Worm (Caenorhabditis elegans) whole organism, L2 larva: Measurements from ENCODE around the gene Y48A6B.14.

ENCODE experiments used
- C34F6.9 ChIP-seq: fragments of 150-350 bp; optimal IDR thresholded peaks from 2 replicates; lab custom pipeline; 2014; ENCODE audit warnings: missing biosample characterization, missing genetic modification characterization
- F13H6.1 ChIP-seq: sonication (generic microtip); optimal IDR thresholded peaks from 2 replicates; lab custom pipeline; 2016; ENCODE audit warnings: missing genetic modification characterization, missing compliant biosample characterization
- R02D3.7 ChIP-seq: fragments of 150-350 bp; optimal IDR thresholded peaks from 2 replicates; lab custom pipeline; 2014; ENCODE audit warnings: missing biosample characterization, missing genetic modification characterization
- ZK546.5 ChIP-seq: sonication (generic microtip); optimal IDR thresholded peaks from 2 replicates; lab custom pipeline; 2017; ENCODE audit warnings: missing biosample characterization, missing genetic modification characterization
- alr-1 ChIP-seq: fragments of 150-350 bp; optimal IDR thresholded peaks from 2 replicates; lab custom pipeline; 2014; ENCODE audit warnings: missing biosample characterization, missing genetic modification characterization
- aly-2 ChIP-seq: fragments of 150-350 bp; optimal IDR thresholded peaks from 2 replicates; lab custom pipeline; 2014; ENCODE audit warnings: missing biosample characterization, missing genetic modification characterization
- ama-1 ChIP-seq: fragments of 150-350 bp; optimal IDR thresholded peaks from 2 replicates; lab custom pipeline; 2018; ENCODE audit warnings: inconsistent platforms
- blmp-1 ChIP-seq: sonication (generic microtip); optimal IDR thresholded peaks from 2 replicates; lab custom pipeline; 2017; ENCODE audit warnings: missing genetic modification characterization, mild to moderate bottlenecking, missing compliant biosample characterization, antibody characterized with exemption, moderate library complexity; ENCODE audit not compliant: insufficient read depth
- ceh-16 ChIP-seq: fragments of 150-350 bp; optimal IDR thresholded peaks from 2 replicates; lab custom pipeline; 2014; ENCODE audit warnings: missing biosample characterization, missing genetic modification characterization
- ceh-82 ChIP-seq: fragments of 150-350 bp; optimal IDR thresholded peaks from 2 replicates; lab custom pipeline; 2014; ENCODE audit warnings: missing biosample characterization, missing genetic modification characterization
- crh-2 ChIP-seq: sonication (generic microtip); optimal IDR thresholded peaks from 2 replicates; lab custom pipeline; 2017; ENCODE audit warnings: missing biosample characterization, missing genetic modification characterization
- dmd-4 ChIP-seq: sonication (generic microtip); optimal IDR thresholded peaks from 2 replicates; lab custom pipeline; 2017; ENCODE audit warnings: missing biosample characterization, missing genetic modification characterization
- egl-27 ChIP-seq: sonication (generic microtip); optimal IDR thresholded peaks from 3 replicates; lab custom pipeline; 2017; ENCODE audit warnings: missing biosample characterization, missing genetic modification reagents, missing genetic modification characterization
- elt-1 ChIP-seq: fragments of 150-350 bp; optimal IDR thresholded peaks from 2 replicates; lab custom pipeline; 2014; ENCODE audit warnings: missing biosample characterization, missing genetic modification characterization
- elt-3 ChIP-seq: sonication (generic microtip); optimal IDR thresholded peaks from 2 replicates; lab custom pipeline; 2017; ENCODE audit warnings: missing biosample characterization, missing genetic modification characterization
- fos-1 ChIP-seq: fragments of 150-350 bp; optimal IDR thresholded peaks from 2 replicates; lab custom pipeline; 2014; ENCODE audit warnings: missing biosample characterization, missing genetic modification characterization
- lin-11 ChIP-seq: fragments of 150-350 bp; sonication (generic microtip); optimal IDR thresholded peaks from 2 replicates; lab custom pipeline; 2014; ENCODE audit warnings: missing biosample characterization, missing genetic modification characterization, inconsistent platforms, mixed read lengths
- lin-13 ChIP-seq: fragments of 150-350 bp; optimal IDR thresholded peaks from 2 replicates; lab custom pipeline; 2014; ENCODE audit warnings: missing biosample characterization, missing genetic modification reagents, missing genetic modification characterization
- lin-39 ChIP-seq: fragments of 150-350 bp; optimal IDR thresholded peaks from 2 replicates; lab custom pipeline; 2014; ENCODE audit warnings: missing biosample characterization, missing genetic modification reagents, missing genetic modification characterization
- lsy-2 ChIP-seq, 2 experiments: fragments of 150-350 bp in 1 of 2; sonication (generic microtip) in 1 of 2; optimal IDR thresholded peaks; 2 replicates each; lab custom pipeline; 2014 to 2017; ENCODE audit warnings: missing biosample characterization in 2 of 2, missing genetic modification characterization in 2 of 2
- mab-5 ChIP-seq: fragments of 150-350 bp; optimal IDR thresholded peaks from 2 replicates; lab custom pipeline; 2014; ENCODE audit warnings: missing biosample characterization, missing genetic modification characterization
- mbf-1 ChIP-seq: sonication (generic microtip); optimal IDR thresholded peaks from 2 replicates; lab custom pipeline; 2017; ENCODE audit warnings: missing biosample characterization, missing genetic modification characterization
- mdl-1 ChIP-seq, 2 experiments: fragments of 150-350 bp in 1 of 2; sonication (generic microtip) in 1 of 2; optimal IDR thresholded peaks; 2 replicates each; lab custom pipeline; 2017; ENCODE audit warnings: missing biosample characterization in 2 of 2, missing genetic modification characterization in 2 of 2
- nhr-10 ChIP-seq: sonication (generic microtip); optimal IDR thresholded peaks from 2 replicates; lab custom pipeline; 2017; ENCODE audit warnings: missing biosample characterization, missing genetic modification characterization
- nhr-11 ChIP-seq: fragments of 150-350 bp; optimal IDR thresholded peaks from 2 replicates; lab custom pipeline; 2014; ENCODE audit warnings: missing biosample characterization, missing genetic modification characterization
- nhr-12 ChIP-seq: fragments of 150-350 bp; optimal IDR thresholded peaks from 2 replicates; lab custom pipeline; 2014; ENCODE audit warnings: missing biosample characterization, missing genetic modification characterization
- nhr-129 ChIP-seq: fragments of 150-350 bp; optimal IDR thresholded peaks from 2 replicates; lab custom pipeline; 2014; ENCODE audit warnings: missing biosample characterization, missing genetic modification characterization
- nhr-21 ChIP-seq: fragments of 150-350 bp; optimal IDR thresholded peaks from 2 replicates; lab custom pipeline; 2014; ENCODE audit warnings: missing biosample characterization, missing genetic modification characterization
- nhr-23 ChIP-seq: fragments of 150-350 bp; optimal IDR thresholded peaks from 2 replicates; lab custom pipeline; 2014; ENCODE audit warnings: missing biosample characterization, missing genetic modification reagents, missing genetic modification characterization
- nhr-237 ChIP-seq: fragments of 150-350 bp; optimal IDR thresholded peaks from 2 replicates; lab custom pipeline; 2014; ENCODE audit warnings: missing biosample characterization, missing genetic modification characterization
- nhr-25 ChIP-seq: fragments of 150-350 bp; sonication (generic microtip); optimal IDR thresholded peaks from 3 replicates; lab custom pipeline; 2014; ENCODE audit warnings: missing biosample characterization, missing genetic modification characterization
- nhr-6 ChIP-seq: fragments of 150-350 bp; optimal IDR thresholded peaks from 2 replicates; lab custom pipeline; 2014; ENCODE audit warnings: missing biosample characterization, missing genetic modification characterization
- peb-1 ChIP-seq: fragments of 150-350 bp; optimal IDR thresholded peaks from 2 replicates; lab custom pipeline; 2014; ENCODE audit warnings: missing biosample characterization, missing genetic modification characterization
- skn-1 ChIP-seq: sonication (generic microtip); optimal IDR thresholded peaks from 2 replicates; lab custom pipeline; 2017; ENCODE audit warnings: missing biosample characterization, missing genetic modification characterization
- sma-3 ChIP-seq: sonication (generic microtip); optimal IDR thresholded peaks from 2 replicates; lab custom pipeline; 2016; ENCODE audit warnings: missing genetic modification reagents, missing genetic modification characterization, missing compliant biosample characterization
- snpc-4 ChIP-seq: fragments of 150-350 bp; optimal IDR thresholded peaks from 2 replicates; lab custom pipeline; 2014; ENCODE audit warnings: missing biosample characterization, missing genetic modification characterization
- unc-39 ChIP-seq: fragments of 150-350 bp; optimal IDR thresholded peaks from 2 replicates; lab custom pipeline; 2014; ENCODE audit warnings: missing biosample characterization, missing genetic modification characterization
- unc-62 ChIP-seq: fragments of 150-350 bp; optimal IDR thresholded peaks from 2 replicates; lab custom pipeline; 2014; ENCODE audit warnings: missing biosample characterization, missing genetic modification reagents, missing genetic modification characterization
- zag-1 ChIP-seq: fragments of 150-350 bp; optimal IDR thresholded peaks from 2 replicates; lab custom pipeline; 2014; ENCODE audit warnings: missing biosample characterization, missing genetic modification characterization
- ztf-1 ChIP-seq: fragments of 200-800 bp; sonication (Bioruptor generic); conservative IDR thresholded peaks from 2 replicates; pipeline ENCODE4 v1.3.6; 2022; ENCODE audit warnings: missing genetic modification characterization, missing compliant biosample characterization
- ztf-4 ChIP-seq: fragments of 150-350 bp; optimal IDR thresholded peaks from 2 replicates; lab custom pipeline; 2014; ENCODE audit warnings: missing biosample characterization, missing genetic modification characterization

Y48A6B.14 gene

DNA sequence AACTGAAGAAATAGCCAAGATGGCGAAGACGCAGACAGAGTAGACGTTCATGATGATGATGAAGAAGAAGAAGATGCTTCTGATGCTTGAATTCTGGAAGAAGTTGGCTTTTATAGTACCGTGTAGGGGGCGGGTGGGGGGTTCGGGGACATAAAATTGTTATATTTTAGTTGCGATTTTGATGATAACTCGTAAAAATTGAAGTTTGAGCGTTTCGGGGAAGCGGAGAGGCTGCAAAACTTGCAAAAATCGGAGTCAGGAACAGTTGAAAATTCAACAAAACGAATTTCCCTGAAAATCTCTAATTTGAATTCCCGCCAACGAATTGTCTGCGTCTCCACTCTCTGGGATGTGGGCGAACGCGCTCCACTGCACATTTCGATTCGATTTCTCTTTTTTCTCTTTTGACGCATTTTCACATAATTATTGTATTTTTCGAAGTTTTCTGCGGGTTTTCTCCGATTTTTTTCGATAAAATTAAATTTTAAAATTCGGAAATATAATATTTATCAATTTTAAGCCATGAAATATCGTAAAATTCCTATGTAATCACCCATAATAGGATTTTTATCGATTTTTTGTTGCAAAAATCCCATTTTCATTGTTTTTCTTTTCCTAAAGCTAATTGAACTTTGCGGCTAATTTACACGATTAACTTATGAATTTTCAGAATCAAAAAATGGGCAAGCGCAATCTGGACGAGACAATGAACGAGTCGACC, 23.7 kb upstream of the Y48A6B.14 start, which contains the start of the genes fipr-17 and Y48A6B.3 (continued):
- TF ChIP-seq mdl-1 (tag; optimal IDR thresholded peaks at IDR 0.05; lab: Kevin White, UChicago) (peak in 1 of 2 experiments; percentile 13), F13H6.1 (tag; lab: Kevin White, UChicago) (peak; percentile 67), nhr-25 (tag; lab: Kevin White, UChicago) (peak; percentile 68), blmp-1 (tag; lab: Kevin White, UChicago) (peak; percentile 56), nhr-21 (tag; lab: Kevin White, UChicago) (peak; percentile 69), mbf-1 (tag; lab: Kevin White, UChicago) (no peak), peb-1 (tag; lab: Kevin White, UChicago) (no peak), nhr-6 (peak; percentile 1), dmd-4 (no peak), ZK546.5 (tag; lab: Kevin White, UChicago) (no peak), ceh-82 (peak; percentile 49), lin-13 (GFP tag; lab: Kevin White, UChicago) (peak; percentile 85), nhr-11 (no peak), ztf-4 (tag; lab: Kevin White, UChicago) (peak; percentile 62), mab-5 (peak; percentile 65), nhr-129 (tag; lab: Kevin White, UChicago) (peak; percentile 83), lin-39 (tag; lab: Kevin White, UChicago) (no peak)

DNA sequence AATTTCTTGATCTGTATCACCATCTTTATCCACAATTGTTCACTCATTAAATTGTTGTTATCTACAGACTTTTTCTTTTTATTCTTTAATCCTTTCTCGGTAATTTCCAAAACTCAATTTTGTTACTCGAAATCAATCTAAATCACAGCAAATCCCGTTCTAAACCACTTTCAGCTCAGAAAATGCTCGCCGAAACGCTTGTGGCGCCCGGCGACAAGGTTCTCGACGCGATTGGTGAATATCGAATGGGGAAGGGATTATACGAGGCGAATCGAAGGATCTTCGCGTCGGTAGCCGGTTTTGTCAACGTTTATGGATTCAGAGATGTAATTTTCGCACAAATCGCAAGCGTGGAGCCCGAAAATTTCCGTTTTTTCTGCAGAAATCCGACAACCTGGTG, 22.5 kb upstream of the Y48A6B.14 start, which contains the start of gene exos-1:
exos-1 (plus strand) TSS at position 175 of the 400 bp plus-strand sequence.
- TF ChIP-seq aly-2 (no peak), skn-1 (tag; lab: Kevin White, UChicago) (no peak), nhr-12 (no peak), lin-13 (GFP tag; lab: Kevin White, UChicago) (no peak), fos-1 (tag; lab: Kevin White, UChicago) (no peak), elt-3 (tag; lab: Kevin White, UChicago) (no peak), peb-1 (tag; lab: Kevin White, UChicago) (no peak), blmp-1 (tag; lab: Kevin White, UChicago) (no peak), nhr-21 (tag; lab: Kevin White, UChicago) (no peak), ztf-1 (no peak), F13H6.1 (tag; lab: Kevin White, UChicago) (no peak), nhr-237 (tag; lab: Kevin White, UChicago) (no peak), unc-62 (GFP tag; lab: Kevin White, UChicago) (no peak), ceh-16 (tag; lab: Kevin White, UChicago) (no peak), nhr-129 (tag; lab: Kevin White, UChicago) (no peak), egl-27 (tag; lab: Kevin White, UChicago) (no peak), nhr-23 (no peak), mbf-1 (tag; lab: Kevin White, UChicago) (no peak), sma-3 (no peak), lsy-2 (tag; optimal IDR thresholded peaks at IDR 0.05; lab: Kevin White, UChicago) (no peak)

- no peak for TF ChIP-seq ztf-1
- TF ChIP-seq nhr-6, result no peak
- TF ChIP-seq unc-39 (tag; lab: Kevin White, UChicago), result no peak
- no peak for TF ChIP-seq elt-1
- no peak for TF ChIP-seq lin-13 (GFP tag; lab: Kevin White, UChicago)
- TF ChIP-seq sma-3, result no peak
Observed at ce11 chrIII:11010597-11010996, 20.8 kb upstream of the Y48A6B.14 start.

DNA sequence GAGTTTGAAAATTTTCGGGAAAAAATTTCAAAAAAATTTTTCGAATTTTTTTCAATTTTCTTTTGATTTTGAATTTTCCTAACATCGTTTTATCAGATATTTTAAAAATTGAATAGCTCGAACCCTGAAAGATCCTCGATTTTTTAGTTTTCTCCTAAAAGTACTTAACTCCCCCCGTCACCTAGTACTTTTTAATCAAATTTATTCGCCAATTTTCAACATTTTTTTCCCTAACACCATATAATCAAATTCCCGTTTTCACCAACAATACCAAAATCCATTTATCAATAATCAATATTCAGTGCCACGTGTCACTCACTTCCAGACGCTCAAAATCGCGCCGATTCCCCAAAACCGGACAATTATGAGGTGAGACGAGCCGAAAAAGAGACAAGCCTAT, 19.1 kb upstream of the Y48A6B.14 start, which contains the start of gene kvs-4:
kvs-4 (plus strand) TSS at position 301 of the 400 bp plus-strand sequence.
- TF ChIP-seq peb-1 (tag; lab: Kevin White, UChicago), result no peak
- TF ChIP-seq mbf-1 (tag; lab: Kevin White, UChicago), result no peak
- TF ChIP-seq blmp-1 (tag; lab: Kevin White, UChicago), result no peak
- TF ChIP-seq R02D3.7, result no peak
- no peak for TF ChIP-seq ama-1 (lab: Kevin White, UChicago)
- TF ChIP-seq egl-27 (tag; lab: Kevin White, UChicago), result no peak
- TF ChIP-seq nhr-12, result no peak
- TF ChIP-seq nhr-10, result no peak
- TF ChIP-seq dmd-4, result no peak
- TF ChIP-seq crh-2 (tag; lab: Kevin White, UChicago), result no peak
- TF ChIP-seq nhr-11, result no peak
- TF ChIP-seq zag-1, result no peak
- no peak for TF ChIP-seq ZK546.5 (tag; lab: Kevin White, UChicago)
- TF ChIP-seq C34F6.9 (tag; lab: Kevin White, UChicago), result no peak
- no peak for TF ChIP-seq alr-1 (tag; lab: Kevin White, UChicago)
- no peak for TF ChIP-seq ceh-16 (tag; lab: Kevin White, UChicago)
- TF ChIP-seq lin-39 (tag; lab: Kevin White, UChicago), result no peak
- TF ChIP-seq lin-11 (tag; lab: Kevin White, UChicago), result no peak
- TF ChIP-seq lsy-2 (tag; optimal IDR thresholded peaks at IDR 0.05; lab: Kevin White, UChicago), result no peak
- no peak for TF ChIP-seq snpc-4 (tag; lab: Kevin White, UChicago)
